Fruit fly (Drosophila melanogaster): ENCODE data around the gene CG43354.

- TF ChIP-seq EcR (GFP tag; optimal IDR thresholded peaks at IDR 0.05), result no peak
- TF ChIP-seq CG12605 (GFP tag; IDR thresholded peaks at IDR 0.05), result peak; percentile 23; the same call in 1 of the 2 replicates
- TF ChIP-seq D1 (tag; optimal IDR thresholded peaks at IDR 0.05), result no peak
- TF ChIP-seq rn (GFP tag; IDR thresholded peaks at IDR 0.05), result no peak
- peak; percentile 42 for TF ChIP-seq CG9948 (tag; optimal IDR thresholded peaks at IDR 0.05)
- peak; percentile 69 for TF ChIP-seq fd96Ca (GFP tag; IDR thresholded peaks at IDR 0.05)
- TF ChIP-seq CG8159 (tag; optimal IDR thresholded peaks at IDR 0.05), result peak; percentile 63
- peak; percentile 36; the same call in 1 of the 2 replicates for TF ChIP-seq CG32121 (GFP tag; IDR thresholded peaks at IDR 0.05)
Measured at dm6 chr2L:18344343-18344742, 35.1 kb upstream of the CG43354 start.

Data from whole organism, pupa.